Fruit fly (Drosophila melanogaster) whole organism, wandering third instar larva: Measurements from ENCODE around the gene Pxn.

ENCODE experiments used
- HLH106 ChIP-seq: fragments of 200-800 bp; optimal IDR thresholded peaks from 3 replicates; lab custom pipeline; 2019; ENCODE audit warnings: missing biosample characterization, mild to moderate bottlenecking, missing genetic modification characterization, moderate library complexity
- Myc ChIP-seq: fragments of >200 bp; optimal IDR thresholded peaks from 2 replicates; lab custom pipeline; 2017
- N ChIP-seq: fragments of >200 bp; optimal IDR thresholded peaks from 2 replicates; lab custom pipeline; 2018; ENCODE audit warnings: missing biosample characterization, missing external identifiers, missing genetic modification characterization
- Sp1 ChIP-seq: fragments of 200-800 bp; sonication (Bioruptor generic); optimal IDR thresholded peaks from 3 replicates; lab custom pipeline; 2019; ENCODE audit warnings: missing biosample characterization, mild to moderate bottlenecking, missing genetic modification characterization, moderate library complexity
- lola ChIP-seq: fragments of >200 bp; optimal IDR thresholded peaks from 2 replicates; lab custom pipeline; 2017; ENCODE audit warnings: missing biosample characterization, missing genetic modification characterization
- rgr ChIP-seq: fragments of 200-800 bp; sonication (Bioruptor generic); optimal IDR thresholded peaks from 3 replicates; lab custom pipeline; 2016; ENCODE audit warnings: missing biosample characterization, mild to moderate bottlenecking, missing genetic modification characterization

- TF ChIP-seq HLH106 (tag; lab: Kevin White, UChicago) (no peak), N (GFP tag; lab: Kevin White, UChicago) (no peak), rgr (GFP tag; lab: Kevin White, UChicago) (no peak), Sp1 (no peak), Myc (lab: Kevin White, UChicago) (no peak), lola (no peak)
These were observed 2.9 kb upstream of the Pxn start for dm6 chr3L:2632763-2633100.
